Fruit fly (Drosophila melanogaster) whole organism, adult: ENCODE data around the gene olf413.

Experiments
- CG5204 ChIP-seq: fragments of 200-800 bp; sonication (Bioruptor generic); optimal IDR thresholded peaks from 2 replicates; lab custom pipeline; 2016; ENCODE audit warnings: missing biosample characterization, missing genetic modification characterization
- Mnt ChIP-seq: fragments of 200-800 bp; sonication (Bioruptor generic); optimal IDR thresholded peaks from 2 replicates; lab custom pipeline; 2016; ENCODE audit warnings: missing biosample characterization, mild to moderate bottlenecking, missing genetic modification characterization
- cic ChIP-seq: fragments of 200-800 bp; sonication (Bioruptor generic); optimal IDR thresholded peaks from 2 replicates; lab custom pipeline; 2017; ENCODE audit warnings: missing biosample characterization, mild to moderate bottlenecking, missing genetic modification characterization, moderate library complexity
- cnc ChIP-seq, 2 experiments: fragments of >200 bp; optimal IDR thresholded peaks; 2 replicates each; lab custom pipeline; 2017
- kay ChIP-seq: fragments of 200-800 bp; sonication (Bioruptor generic); peaks from one replicate; lab custom pipeline; 2016; ENCODE audit warnings: missing biosample characterization, missing genetic modification characterization, borderline replicate concordance
- tj ChIP-seq: fragments of 200-800 bp; sonication (Bioruptor generic); optimal IDR thresholded peaks from 3 replicates; lab custom pipeline; 2017; ENCODE audit warnings: missing biosample characterization, mild to moderate bottlenecking, missing genetic modification characterization, moderate library complexity

- TF ChIP-seq Mnt (GFP tag; lab: Kevin White, UChicago) (no peak), kay (GFP tag; lab: Kevin White, UChicago) (no peak), cic (no peak), CG5204 (GFP tag; lab: Kevin White, UChicago) (no peak), tj (GFP tag; lab: Kevin White, UChicago) (peak; percentile 53), cnc (optimal IDR thresholded peaks at IDR 0.05; lab: Kevin White, UChicago) (no peak)
Measured at dm6 chr3L:22135849-22136248, at the start of gene olf413.
